Worm (Caenorhabditis elegans) whole organism, L2 larva: Measurements from ENCODE around the gene ule-5.

Experiments used
- aly-2 ChIP-seq: fragments of 150-350 bp; optimal IDR thresholded peaks from 2 replicates; lab custom pipeline; 2014; ENCODE audit warnings: missing biosample characterization, missing genetic modification characterization
- dmd-4 ChIP-seq: sonication (generic microtip); optimal IDR thresholded peaks from 2 replicates; lab custom pipeline; 2017; ENCODE audit warnings: missing biosample characterization, missing genetic modification characterization
- nhr-237 ChIP-seq: fragments of 150-350 bp; optimal IDR thresholded peaks from 2 replicates; lab custom pipeline; 2014; ENCODE audit warnings: missing biosample characterization, missing genetic modification characterization
- nhr-25 ChIP-seq: fragments of 150-350 bp; sonication (generic microtip); optimal IDR thresholded peaks from 3 replicates; lab custom pipeline; 2014; ENCODE audit warnings: missing biosample characterization, missing genetic modification characterization
- nhr-6 ChIP-seq: fragments of 150-350 bp; optimal IDR thresholded peaks from 2 replicates; lab custom pipeline; 2014; ENCODE audit warnings: missing biosample characterization, missing genetic modification characterization
- unc-39 ChIP-seq: fragments of 150-350 bp; optimal IDR thresholded peaks from 2 replicates; lab custom pipeline; 2014; ENCODE audit warnings: missing biosample characterization, missing genetic modification characterization

- TF ChIP-seq aly-2 (tag; lab: Kevin White, UChicago) (no peak), nhr-6 (tag; lab: Kevin White, UChicago) (no peak), dmd-4 (tag; lab: Kevin White, UChicago) (no peak), nhr-237 (no peak), nhr-25 (tag; lab: Kevin White, UChicago) (no peak), unc-39 (tag; lab: Kevin White, UChicago) (no peak)
Measured at ce11 chrX:11879871-11880270, 3.1 kb upstream of the ule-5 start, which contains the start of the genes Y62H9A.3 and Y62H9A.4.
